Worm (Caenorhabditis elegans) whole organism, late embryonic: ENCODE measurements around the gene nhr-100.
"Not testable (repeated sequence)": the region's sequence is repeated elsewhere in the genome, so short reads cannot be mapped to it uniquely, and the experiment has no call there.

Experiments used
- C08G9.2 ChIP-seq: sonication (generic microtip); optimal IDR thresholded peaks from 2 replicates; lab custom pipeline; 2016; ENCODE audit warnings: mild to moderate bottlenecking, missing genetic modification characterization, moderate library complexity, missing compliant biosample characterization
- K02D7.2 ChIP-seq: sonication (generic microtip); optimal IDR thresholded peaks from 2 replicates; lab custom pipeline; 2017; ENCODE audit warnings: mild to moderate bottlenecking, missing genetic modification characterization, missing compliant biosample characterization
- K09A11.1 ChIP-seq: sonication (generic microtip); optimal IDR thresholded peaks from 2 replicates; lab custom pipeline; 2017; ENCODE audit warnings: antibody characterized with exemption, mild to moderate bottlenecking, missing genetic modification characterization, missing compliant biosample characterization; ENCODE audit not compliant: insufficient read depth
- T23F11.4 ChIP-seq: fragments of 200-800 bp; sonication (Bioruptor generic); optimal IDR thresholded peaks from 2 replicates; lab custom pipeline; 2018; ENCODE audit warnings: mild to moderate bottlenecking, missing genetic modification characterization, missing compliant biosample characterization
- Y22D7AL.16 ChIP-seq: sonication (generic microtip); optimal IDR thresholded peaks from 2 replicates; lab custom pipeline; 2016; ENCODE audit warnings: missing genetic modification characterization, missing compliant biosample characterization
- ahr-1 ChIP-seq: sonication (generic microtip); optimal IDR thresholded peaks from 2 replicates; lab custom pipeline; 2016; ENCODE audit warnings: missing genetic modification characterization, missing compliant biosample characterization
- ceh-14 ChIP-seq: sonication (generic microtip); optimal IDR thresholded peaks from 2 replicates; lab custom pipeline; 2016; ENCODE audit warnings: missing genotype, missing genetic modification characterization, missing compliant biosample characterization
- ceh-18 ChIP-seq: sonication (generic microtip); optimal IDR thresholded peaks from 2 replicates; lab custom pipeline; 2016; ENCODE audit warnings: missing genetic modification characterization, missing compliant biosample characterization
- ceh-22 ChIP-seq: sonication (generic microtip); optimal IDR thresholded peaks from 2 replicates; lab custom pipeline; 2017; ENCODE audit warnings: missing biosample characterization, missing genetic modification characterization
- ceh-31 ChIP-seq: sonication (generic microtip); optimal IDR thresholded peaks from 2 replicates; lab custom pipeline; 2016; ENCODE audit warnings: missing genetic modification characterization, missing compliant biosample characterization
- ceh-45 ChIP-seq: fragments of 200-800 bp; sonication (Bioruptor generic); IDR thresholded peaks from 2 replicates; pipeline ENCODE4 v1.3.6; 2022; ENCODE audit warnings: missing genetic modification reagents, missing genetic modification characterization, missing compliant biosample characterization
- ceh-9 ChIP-seq: sonication (generic microtip); optimal IDR thresholded peaks from 2 replicates; lab custom pipeline; 2016; ENCODE audit warnings: mild to moderate bottlenecking, missing genetic modification characterization, inconsistent platforms, missing compliant biosample characterization
- che-1 ChIP-seq: sonication (generic microtip); optimal IDR thresholded peaks from 2 replicates; lab custom pipeline; 2016; ENCODE audit warnings: mild to moderate bottlenecking, missing genetic modification characterization, missing compliant biosample characterization
- dmd-4 ChIP-seq: sonication (generic microtip); optimal IDR thresholded peaks from 2 replicates; lab custom pipeline; 2016; ENCODE audit warnings: borderline replicate concordance, missing genetic modification characterization, missing compliant biosample characterization
- elt-2 ChIP-seq: sonication (generic microtip); optimal IDR thresholded peaks from 2 replicates; lab custom pipeline; 2016; ENCODE audit warnings: missing genetic modification reagents, missing genetic modification characterization, missing compliant biosample characterization
- elt-4 ChIP-seq: sonication (generic microtip); optimal IDR thresholded peaks from 2 replicates; lab custom pipeline; 2016; ENCODE audit warnings: missing genetic modification characterization, missing compliant biosample characterization
- eyg-1 ChIP-seq: sonication (generic microtip); optimal IDR thresholded peaks from 2 replicates; lab custom pipeline; 2016; ENCODE audit warnings: missing genotype, missing genetic modification characterization, missing compliant biosample characterization
- fax-1 ChIP-seq: sonication (generic microtip); optimal IDR thresholded peaks from 2 replicates; lab custom pipeline; 2016; ENCODE audit warnings: missing genotype, missing genetic modification characterization, missing compliant biosample characterization
- fkh-6 ChIP-seq: sonication (generic microtip); optimal IDR thresholded peaks from 2 replicates; lab custom pipeline; 2016; ENCODE audit warnings: missing genetic modification characterization, missing compliant biosample characterization
- gmeb-2 ChIP-seq: sonication (generic microtip); optimal IDR thresholded peaks from 2 replicates; lab custom pipeline; 2016; ENCODE audit warnings: missing genetic modification characterization, inconsistent platforms, missing compliant biosample characterization
- hlh-13 ChIP-seq: fragments of 200-800 bp; sonication (Bioruptor generic); optimal IDR thresholded peaks from 2 replicates; lab custom pipeline; 2018; ENCODE audit warnings: mild to moderate bottlenecking, missing genetic modification characterization, missing compliant biosample characterization
- hlh-30 ChIP-seq: sonication (generic microtip); optimal IDR thresholded peaks from 2 replicates; lab custom pipeline; 2017; ENCODE audit warnings: antibody characterized with exemption, missing genetic modification characterization, missing compliant biosample characterization; ENCODE audit not compliant: insufficient read depth
- hlh-8 ChIP-seq: sonication (generic microtip); optimal IDR thresholded peaks from 2 replicates; lab custom pipeline; 2016; ENCODE audit warnings: missing genotype, missing genetic modification characterization, missing compliant biosample characterization
- lin-11 ChIP-seq: fragments of 200-800 bp; sonication (Bioruptor generic); optimal IDR thresholded peaks from 2 replicates; lab custom pipeline; 2018; ENCODE audit warnings: mild to moderate bottlenecking, missing genetic modification characterization, missing compliant biosample characterization
- madf-2 ChIP-seq: sonication (generic microtip); optimal IDR thresholded peaks from 2 replicates; lab custom pipeline; 2017; ENCODE audit warnings: missing genetic modification characterization, missing compliant biosample characterization
- npax-4 ChIP-seq: sonication (generic microtip); optimal IDR thresholded peaks from 2 replicates; lab custom pipeline; 2016; ENCODE audit warnings: missing genetic modification characterization, missing compliant biosample characterization
- pat-9 ChIP-seq: fragments of 200-800 bp; sonication (Bioruptor generic); optimal IDR thresholded peaks from 2 replicates; lab custom pipeline; 2018; ENCODE audit warnings: mild to moderate bottlenecking, missing genetic modification characterization, moderate library complexity, missing compliant biosample characterization
- pros-1 ChIP-seq: fragments of 150-350 bp; optimal IDR thresholded peaks from 2 replicates; lab custom pipeline; 2014; ENCODE audit warnings: missing biosample characterization, missing genetic modification reagents, missing genetic modification characterization
- rnt-1 ChIP-seq: sonication (generic microtip); optimal IDR thresholded peaks from 2 replicates; lab custom pipeline; 2016; ENCODE audit warnings: missing genetic modification characterization, missing compliant biosample characterization
- ttx-3 ChIP-seq: sonication (generic microtip); optimal IDR thresholded peaks from 2 replicates; lab custom pipeline; 2016; ENCODE audit warnings: missing genetic modification reagents, missing genetic modification characterization, missing compliant biosample characterization
- unc-55 ChIP-seq: sonication (generic microtip); optimal IDR thresholded peaks from 2 replicates; lab custom pipeline; 2017; ENCODE audit warnings: missing biosample characterization, missing genetic modification reagents, missing genetic modification characterization
- unc-86 ChIP-seq: sonication (generic microtip); optimal IDR thresholded peaks from 2 replicates; lab custom pipeline; 2016; ENCODE audit warnings: missing genetic modification characterization, missing compliant biosample characterization

Gene nhr-100

ce11 chrIV:9757425-9757740 lies 28.9 kb downstream of the nhr-100 start, which contains the start of gene nhr-97:
nhr-97 (plus strand) TSS chrIV:9757641.
- no peak for TF ChIP-seq unc-55 (GFP tag; lab: Kevin White, UChicago)
- TF ChIP-seq ttx-3 (tag; lab: Kevin White, UChicago) = no peak
- no peak for TF ChIP-seq eyg-1 (tag; lab: Kevin White, UChicago)
- no peak for TF ChIP-seq ceh-14
- no peak for TF ChIP-seq fax-1 (tag; lab: Kevin White, UChicago)
- TF ChIP-seq Y22D7AL.16 = no peak
- TF ChIP-seq dmd-4 (tag; lab: Kevin White, UChicago) = no peak
- TF ChIP-seq ceh-31 (tag; lab: Kevin White, UChicago) = no peak
- no peak for TF ChIP-seq gmeb-2
- no peak for TF ChIP-seq che-1
- no peak for TF ChIP-seq pat-9
- no peak for TF ChIP-seq ahr-1 (tag; lab: Kevin White, UChicago)
- TF ChIP-seq ceh-9 = no peak
- TF ChIP-seq ceh-22 (tag; lab: Kevin White, UChicago) = no peak

- TF ChIP-seq K09A11.1 (no peak), ceh-45 (GFP tag; lab: Robert Waterston, UW) (no peak)
Measured at ce11 chrIV:9761751-9762150, 33.3 kb downstream of the nhr-100 start.

- TF ChIP-seq rnt-1 = no peak
- TF ChIP-seq madf-2 = no peak
- TF ChIP-seq hlh-13 (GFP tag; lab: Kevin White, UChicago) = no peak
- no peak for TF ChIP-seq T23F11.4 (GFP tag; lab: Kevin White, UChicago)
- TF ChIP-seq, all 69 proteins: peak for 0
Measured at ce11 chrIV:9762667-9763173, 34.2 kb downstream of the nhr-100 start.

- TF ChIP-seq hlh-8 (tag; lab: Kevin White, UChicago) = no peak
- no peak for TF ChIP-seq hlh-30 (tag; lab: Kevin White, UChicago)
- no peak for TF ChIP-seq unc-86 (tag; lab: Kevin White, UChicago)
- TF ChIP-seq C08G9.2 (tag; lab: Kevin White, UChicago) = no peak
- no peak for TF ChIP-seq elt-4
- TF ChIP-seq ceh-31 (tag; lab: Kevin White, UChicago) = no peak
- no peak for TF ChIP-seq lin-11 (tag; lab: Kevin White, UChicago)
- TF ChIP-seq K02D7.2 (tag; lab: Kevin White, UChicago) = no peak
- no peak for TF ChIP-seq che-1
- no peak for TF ChIP-seq fkh-6 (tag; lab: Kevin White, UChicago)
- TF ChIP-seq rnt-1 = no peak
- TF ChIP-seq ceh-22 (tag; lab: Kevin White, UChicago) = no peak
- TF ChIP-seq npax-4 (tag; lab: Kevin White, UChicago) = no peak
- TF ChIP-seq eyg-1 (tag; lab: Kevin White, UChicago) = no peak
- TF ChIP-seq, all 69 proteins: peak for 0
Measured at ce11 chrIV:9766250-9766649, 37.8 kb downstream of the nhr-100 start, which contains the start of gene ssp-36. ssp-36 (minus strand) TSS chrIV:9766350.

- TF ChIP-seq K09A11.1; elt-2 (tag; lab: Kevin White, UChicago); ceh-18: not testable (repeated sequence)
Measured at ce11 chrIV:9767054-9767453, 38.6 kb downstream of the nhr-100 start, which contains the start of gene msp-79. msp-79 (minus strand) TSS chrIV:9767154.

- TF ChIP-seq pros-1 (tag; lab: Kevin White, UChicago); eyg-1 (tag; lab: Kevin White, UChicago); rnt-1: not testable (repeated sequence)
Measured at ce11 chrIV:9769746-9770145, 41.3 kb downstream of the nhr-100 start, which contains the start of gene msp-78. msp-78 (plus strand) TSS chrIV:9770046.
